Worm (Caenorhabditis elegans) whole organism, L4/young adult: Measurements from ENCODE around the gene znfx-1.

Experiments
- W03F9.2 ChIP-seq: fragments of 150-350 bp; optimal IDR thresholded peaks from 2 replicates; lab custom pipeline; 2014; ENCODE audit warnings: missing biosample characterization, missing genetic modification characterization
- dao-5 ChIP-seq: sonication (generic microtip); optimal IDR thresholded peaks from 2 replicates; lab custom pipeline; 2016; ENCODE audit warnings: missing genotype, missing genetic modification characterization, moderate library complexity, missing compliant biosample characterization
- him-1 ChIP-seq: sonication (generic microtip); optimal IDR thresholded peaks from 2 replicates; lab custom pipeline; 2016; ENCODE audit warnings: missing genotype, missing genetic modification reagents, missing genetic modification characterization, missing compliant biosample characterization

DNA sequence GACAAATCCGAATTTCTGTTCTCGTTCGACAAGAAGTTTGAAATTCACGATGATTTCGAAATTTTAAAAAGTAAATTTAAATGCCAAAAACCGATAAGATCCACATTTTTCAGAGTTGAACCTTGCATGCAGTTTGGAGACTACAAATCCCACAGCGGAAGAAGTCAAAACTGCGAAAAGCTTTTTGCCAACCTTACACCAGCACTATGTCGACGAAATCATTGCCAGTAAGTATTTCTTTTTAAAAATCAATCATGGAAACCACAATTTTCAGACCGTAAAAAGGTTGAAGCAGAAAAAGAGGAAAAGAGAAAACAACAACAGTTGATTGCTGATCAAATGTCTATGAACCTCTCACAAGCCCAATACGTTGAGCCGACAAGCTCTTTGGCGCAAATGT lies 42.6 kb upstream of the znfx-1 start:
- TF ChIP-seq dao-5 (tag; lab: Kevin White, UChicago) (no peak), W03F9.2 (no peak), him-1 (no peak)
